Fruit fly (Drosophila melanogaster) whole organism, embryonic: ENCODE data around the gene sky.

ENCODE experiments used
- Atf-2 ChIP-seq: fragments of 200-800 bp; sonication (Bioruptor generic); optimal IDR thresholded peaks from 2 replicates; lab custom pipeline; 2016; ENCODE audit warnings: missing biosample characterization, missing genetic modification characterization
- Awh ChIP-seq: fragments of 200-800 bp; sonication (Bioruptor generic); IDR thresholded peaks from 2 replicates; pipeline ENCODE4, ENCODE4 v1.3.6; 2022; ENCODE audit warnings: missing biosample characterization, missing genetic modification characterization
- Blimp-1 ChIP-seq: fragments of 200-800 bp; sonication (Bioruptor generic); optimal IDR thresholded peaks from 3 replicates; lab custom pipeline; 2018; ENCODE audit warnings: missing biosample characterization, missing genetic modification characterization, mild to moderate bottlenecking, moderate library complexity, missing genetic modification reagents
- CG10959 ChIP-seq: fragments of 200-800 bp; sonication (Bioruptor generic); IDR thresholded peaks from 2 replicates; pipeline ENCODE4 v1.3.6; 2022; ENCODE audit warnings: missing biosample characterization, missing genetic modification characterization
- CG10979 ChIP-seq: fragments of 200-800 bp; sonication (Bioruptor generic); optimal IDR thresholded peaks from 2 replicates; lab custom pipeline; 2018; ENCODE audit warnings: missing biosample characterization, mild to moderate bottlenecking, missing genetic modification characterization, moderate library complexity
- CG11085 ChIP-seq: fragments of 200-800 bp; sonication (Bioruptor generic); IDR thresholded peaks from 2 replicates; pipeline ENCODE4 v1.3.6; 2022; ENCODE audit warnings: missing biosample characterization, missing genetic modification characterization
- CG11398 ChIP-seq: fragments of 200-800 bp; sonication (Bioruptor generic); optimal IDR thresholded peaks from 2 replicates; lab custom pipeline; 2016; ENCODE audit warnings: missing biosample characterization, missing genetic modification characterization
- CG12155 ChIP-seq: fragments of 200-800 bp; sonication (Bioruptor generic); optimal IDR thresholded peaks from 3 replicates; lab custom pipeline; 2016; ENCODE audit warnings: missing biosample characterization, missing genetic modification characterization
- CG1233 ChIP-seq: fragments of 200-800 bp; sonication (Bioruptor generic); optimal IDR thresholded peaks from 4 replicates; lab custom pipeline; 2018; ENCODE audit warnings: missing biosample characterization, mild to moderate bottlenecking, missing genetic modification characterization
- CG13123 ChIP-seq: fragments of 200-800 bp; sonication (Bioruptor generic); optimal IDR thresholded peaks from 2 replicates; lab custom pipeline; 2016; ENCODE audit warnings: missing biosample characterization, missing genetic modification characterization
- CG13287 ChIP-seq: fragments of 200-800 bp; sonication (Bioruptor generic); IDR thresholded peaks from 2 replicates; pipeline ENCODE4 v1.3.6; 2022; ENCODE audit warnings: missing biosample characterization, missing genetic modification characterization; ENCODE audit not compliant: partially characterized antibody
- CG13624 ChIP-seq: fragments of 200-800 bp; sonication (Bioruptor generic); optimal IDR thresholded peaks from 2 replicates; lab custom pipeline; 2016; ENCODE audit warnings: missing biosample characterization, missing genetic modification characterization
- CG14860 ChIP-seq: fragments of 200-800 bp; sonication (Bioruptor generic); IDR thresholded peaks from 3 replicates; pipeline ENCODE4 v1.3.6; 2022; ENCODE audit warnings: missing biosample characterization, missing genetic modification characterization; ENCODE audit not compliant: partially characterized antibody
- CG1602 ChIP-seq: fragments of 200-800 bp; sonication (Bioruptor generic); optimal IDR thresholded peaks from 3 replicates; lab custom pipeline; 2016; ENCODE audit warnings: missing biosample characterization, missing genetic modification characterization
- CG17328 ChIP-seq: fragments of 200-800 bp; sonication (Bioruptor generic); IDR thresholded peaks from 2 replicates; pipeline ENCODE4 v1.3.6; 2022; ENCODE audit warnings: missing biosample characterization, missing genetic modification characterization
- CG2875 ChIP-seq: fragments of 200-800 bp; sonication (Bioruptor generic); optimal IDR thresholded peaks from 2 replicates; lab custom pipeline; 2017; ENCODE audit warnings: missing biosample characterization, mild to moderate bottlenecking, missing genetic modification characterization, missing genetic modification reagents
- CG30431 ChIP-seq: fragments of 200-800 bp; sonication (Bioruptor generic); optimal IDR thresholded peaks from 2 replicates; lab custom pipeline; 2017; ENCODE audit warnings: missing biosample characterization, missing genetic modification characterization
- CG32767 ChIP-seq: fragments of 200-800 bp; sonication (Bioruptor generic); IDR thresholded peaks from 2 replicates; pipeline ENCODE4 v1.3.6; 2022; ENCODE audit warnings: missing biosample characterization, missing genetic modification characterization
- CG32772 ChIP-seq: fragments of 200-800 bp; sonication (Bioruptor generic); IDR thresholded peaks from 2 replicates; pipeline ENCODE4 v1.3.6; 2022; ENCODE audit warnings: missing biosample characterization, missing genetic modification characterization
- CG34224 ChIP-seq: fragments of 200-800 bp; sonication (Bioruptor generic); IDR thresholded peaks from 3 replicates; pipeline ENCODE4 v1.3.6; 2022; ENCODE audit warnings: missing biosample characterization, missing genetic modification characterization; ENCODE audit not compliant: partially characterized antibody
- CG3838 ChIP-seq: fragments of 200-800 bp; sonication (Bioruptor generic); optimal IDR thresholded peaks from 3 replicates; lab custom pipeline; 2016; ENCODE audit warnings: missing biosample characterization, missing genetic modification characterization
- CHES-1-like ChIP-seq: fragments of 200-800 bp; sonication (Bioruptor generic); optimal IDR thresholded peaks from 2 replicates; lab custom pipeline; 2016; ENCODE audit warnings: missing biosample characterization, missing genetic modification characterization
- Camta ChIP-seq: fragments of 200-800 bp; sonication (Bioruptor generic); optimal IDR thresholded peaks from 2 replicates; lab custom pipeline; 2016; ENCODE audit warnings: missing biosample characterization, missing genetic modification characterization
- Dip3 ChIP-seq: fragments of 200-800 bp; sonication (Bioruptor generic); optimal IDR thresholded peaks from 3 replicates; lab custom pipeline; 2016; ENCODE audit warnings: missing biosample characterization, missing genetic modification characterization
- Doc2 ChIP-seq: fragments of 200-800 bp; sonication (Bioruptor generic); IDR thresholded peaks from 2 replicates; pipeline ENCODE4 v1.3.6; 2022; ENCODE audit warnings: missing biosample characterization, missing genetic modification characterization
- Dref ChIP-seq: fragments of 200-800 bp; sonication (Bioruptor generic); IDR thresholded peaks from 2 replicates; pipeline ENCODE4 v1.3.6; 2022; ENCODE audit warnings: missing biosample characterization, missing genetic modification characterization
- E2f1 ChIP-seq: fragments of 200-800 bp; sonication (Bioruptor generic); IDR thresholded peaks from 2 replicates; pipeline ENCODE4 v1.3.6; 2022; ENCODE audit warnings: missing biosample characterization, missing genetic modification characterization
- Fer1 ChIP-seq: fragments of 200-800 bp; sonication (Bioruptor generic); optimal IDR thresholded peaks from 2 replicates; lab custom pipeline; 2017; ENCODE audit warnings: missing biosample characterization, mild to moderate bottlenecking, missing genetic modification characterization
- Gug ChIP-seq: fragments of 200-800 bp; sonication (Bioruptor generic); IDR thresholded peaks from 4 replicates; pipeline ENCODE4 v1.3.6; 2022; ENCODE audit warnings: missing biosample characterization, missing genetic modification characterization
- H2.0 ChIP-seq: fragments of 200-800 bp; sonication (Bioruptor generic); IDR thresholded peaks from 2 replicates; pipeline ENCODE4 v1.3.6; 2022; ENCODE audit warnings: missing biosample characterization, missing genetic modification characterization
- Kr ChIP-seq: fragments of 200-800 bp; sonication (Bioruptor generic); optimal IDR thresholded peaks from 2 replicates; lab custom pipeline; 2017; ENCODE audit warnings: missing biosample characterization, mild to moderate bottlenecking, missing genetic modification characterization
- Meics ChIP-seq: fragments of 200-800 bp; sonication (Bioruptor generic); optimal IDR thresholded peaks from 2 replicates; lab custom pipeline; 2017; ENCODE audit warnings: missing biosample characterization, mild to moderate bottlenecking, missing genetic modification characterization
- Ravus ChIP-seq: fragments of 200-800 bp; sonication (Bioruptor generic); IDR thresholded peaks from 2 replicates; pipeline ENCODE4 v1.3.6; 2022; ENCODE audit warnings: missing biosample characterization, missing genetic modification characterization
- Taf1 ChIP-seq: fragments of 200-800 bp; sonication (Bioruptor generic); IDR thresholded peaks from 2 replicates; pipeline ENCODE4 v1.3.6; 2022; ENCODE audit warnings: missing biosample characterization, missing genetic modification characterization
- Xrp1 ChIP-seq: fragments of 200-800 bp; sonication (Bioruptor generic); IDR thresholded peaks from 2 replicates; pipeline ENCODE4 v1.3.6; 2022; ENCODE audit warnings: missing biosample characterization, missing genetic modification characterization
- abd-A ChIP-seq: fragments of 200-800 bp; sonication (Bioruptor generic); optimal IDR thresholded peaks from 3 replicates; lab custom pipeline; 2019; ENCODE audit warnings: missing biosample characterization, mild to moderate bottlenecking, missing genetic modification characterization, moderate library complexity
- disco-r ChIP-seq: fragments of 200-800 bp; sonication (Bioruptor generic); optimal IDR thresholded peaks from 2 replicates; lab custom pipeline; 2016; ENCODE audit warnings: missing biosample characterization, missing genetic modification characterization
- dpn ChIP-seq, 2 experiments: fragments of 200-800 bp; sonication (Bioruptor generic); optimal IDR thresholded peaks; 3 replicates each; lab custom pipeline; 2016; ENCODE audit warnings: missing biosample characterization in 2 of 2, missing genetic modification characterization in 2 of 2
- eyg ChIP-seq: fragments of 200-800 bp; sonication (Bioruptor generic); optimal IDR thresholded peaks from 3 replicates; lab custom pipeline; 2016; ENCODE audit warnings: missing biosample characterization, missing genetic modification characterization
- gcm ChIP-seq: fragments of 200-800 bp; sonication (Bioruptor generic); optimal IDR thresholded peaks from 2 replicates; lab custom pipeline; 2019; ENCODE audit warnings: missing biosample characterization, mild to moderate bottlenecking, missing genetic modification characterization, moderate library complexity
- gro ChIP-seq: fragments of 200-800 bp; sonication (Bioruptor generic); optimal IDR thresholded peaks from 2 replicates; lab custom pipeline; 2016; ENCODE audit warnings: missing biosample characterization, missing genetic modification characterization
- gt ChIP-seq: fragments of 200-800 bp; sonication (Bioruptor generic); IDR thresholded peaks from 2 replicates; pipeline ENCODE4 v1.3.6; 2022; ENCODE audit warnings: missing biosample characterization, missing genetic modification characterization
- nom ChIP-seq: fragments of 200-800 bp; sonication (Bioruptor generic); optimal IDR thresholded peaks from 2 replicates; lab custom pipeline; 2017; ENCODE audit warnings: missing biosample characterization, missing genetic modification characterization, mild to moderate bottlenecking, moderate library complexity, missing genetic modification reagents
- org-1 ChIP-seq: fragments of 200-800 bp; sonication (Bioruptor generic); optimal IDR thresholded peaks from 2 replicates; lab custom pipeline; 2017; ENCODE audit warnings: missing biosample characterization, missing genetic modification characterization
- pb ChIP-seq: fragments of 200-800 bp; sonication (Bioruptor generic); optimal IDR thresholded peaks from 3 replicates; lab custom pipeline; 2016; ENCODE audit warnings: missing biosample characterization, missing genetic modification characterization
- pho ChIP-seq: fragments of 200-800 bp; sonication (Bioruptor generic); optimal IDR thresholded peaks from 2 replicates; lab custom pipeline; 2016; ENCODE audit warnings: missing biosample characterization, missing genetic modification characterization
- pzg ChIP-seq: fragments of 200-800 bp; sonication (Bioruptor generic); optimal IDR thresholded peaks from 3 replicates; lab custom pipeline; 2018; ENCODE audit warnings: missing biosample characterization, mild to moderate bottlenecking, missing genetic modification characterization, moderate library complexity
- sens ChIP-seq: fragments of 200-800 bp; sonication (Bioruptor generic); peaks from one replicate; lab custom pipeline; 2016; ENCODE audit warnings: missing biosample characterization, missing genetic modification characterization
- sisA ChIP-seq: fragments of 200-800 bp; sonication (Bioruptor generic); IDR thresholded peaks from 2 replicates; pipeline ENCODE4 v1.3.6; 2022; ENCODE audit warnings: missing biosample characterization, missing genetic modification characterization
- tll ChIP-seq, 2 experiments: fragments of 200-800 bp in 1 of 2; fragments of >200 bp in 1 of 2; sonication (Bioruptor generic) in 1 of 2; optimal IDR thresholded peaks; 2 replicates each; lab custom pipeline; 2017 to 2019; ENCODE audit warnings: missing biosample characterization in 2 of 2, missing genetic modification characterization in 2 of 2, mild to moderate bottlenecking in 1 of 2, moderate library complexity in 1 of 2
- trh ChIP-seq: fragments of 200-800 bp; sonication (Bioruptor generic); optimal IDR thresholded peaks from 2 replicates; lab custom pipeline; 2016; ENCODE audit warnings: missing biosample characterization, missing genetic modification characterization
- zen ChIP-seq: fragments of 200-800 bp; sonication (Bioruptor generic); optimal IDR thresholded peaks from 3 replicates; lab custom pipeline; 2018; ENCODE audit warnings: missing biosample characterization, mild to moderate bottlenecking, missing genetic modification characterization, moderate library complexity

Gene sky

DNA sequence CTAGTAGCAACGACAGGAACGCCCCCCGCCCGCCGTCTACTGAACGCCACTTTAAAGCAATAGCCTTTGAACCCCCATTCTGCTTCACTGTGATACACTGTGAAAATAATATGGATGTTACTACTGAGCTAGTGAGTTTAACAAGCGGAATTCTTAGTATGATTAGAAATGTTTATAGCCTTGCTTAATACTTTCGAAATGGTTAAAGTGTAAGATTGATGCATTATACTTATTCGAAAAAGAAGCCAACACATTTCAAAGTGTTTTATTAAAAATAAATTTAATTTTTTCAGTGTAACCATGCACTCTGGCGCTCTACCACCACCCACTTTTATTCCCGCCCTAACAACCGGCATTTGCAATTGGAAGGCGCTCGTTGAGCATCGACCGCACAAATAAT lies 25.6 kb upstream of the sky start (continued):
- no peak for TF ChIP-seq trh (GFP tag; lab: Kevin White, UChicago)
- no peak for TF ChIP-seq CG10959 (GFP tag; lab: Robert Waterston, UW)
- no peak for TF ChIP-seq Dref (GFP tag; lab: Robert Waterston, UW)
- TF ChIP-seq H2.0 (GFP tag; lab: Robert Waterston, UW), result no peak
- TF ChIP-seq gt (GFP tag; lab: Robert Waterston, UW), result no peak
- TF ChIP-seq Awh (GFP tag; lab: Robert Waterston, UW), result 0 out of 2 replicates have a peak, but pooled peaks have one; percentile 12
- no peak for TF ChIP-seq Atf-2
- no peak for TF ChIP-seq CG12155 (GFP tag; lab: Kevin White, UChicago)
- peak; percentile 56 for TF ChIP-seq Blimp-1 (GFP tag; lab: Kevin White, UChicago)
- peak; percentile 6 for TF ChIP-seq Fer1 (GFP tag; lab: Kevin White, UChicago)
- no peak for TF ChIP-seq CG13624
- no peak for TF ChIP-seq Taf1 (GFP tag; lab: Robert Waterston, UW)
- no peak for TF ChIP-seq CG1233 (GFP tag; lab: Kevin White, UChicago)
- TF ChIP-seq zen (tag; lab: Kevin White, UChicago), result no peak
- TF ChIP-seq nom (GFP tag; lab: Kevin White, UChicago), result no peak
- peak; percentile 23 for TF ChIP-seq CG2875 (GFP tag; lab: Kevin White, UChicago)
- TF ChIP-seq CG30431 (GFP tag; lab: Kevin White, UChicago), result no peak
- TF ChIP-seq Dip3 (GFP tag; lab: Kevin White, UChicago), result no peak
- TF ChIP-seq Xrp1, result peak; percentile 69
- peak; percentile 59 for TF ChIP-seq CG10979 (tag; lab: Kevin White, UChicago)
- TF ChIP-seq CHES-1-like, result no peak
- TF ChIP-seq Camta (GFP tag; lab: Kevin White, UChicago), result no peak
- peak; percentile 84 for TF ChIP-seq gcm (GFP tag; lab: Kevin White, UChicago)
- TF ChIP-seq Meics (GFP tag; lab: Kevin White, UChicago), result peak; percentile 5
- TF ChIP-seq CG1602 (GFP tag; lab: Kevin White, UChicago), result peak; percentile 9
- TF ChIP-seq CG13287 (GFP tag; lab: Robert Waterston, UW), result no peak
- TF ChIP-seq pho (GFP tag; lab: Kevin White, UChicago), result no peak
- no peak for TF ChIP-seq CG3838 (GFP tag; lab: Kevin White, UChicago)
- no peak for TF ChIP-seq CG34224 (GFP tag; lab: Robert Waterston, UW)
- peak; percentile 92 for TF ChIP-seq sens (GFP tag; lab: Kevin White, UChicago)
- no peak for TF ChIP-seq CG11085
- TF ChIP-seq sisA, result 0 out of 2 replicates have a peak, but pooled peaks have one; percentile 26
- no peak for TF ChIP-seq Ravus (GFP tag; lab: Robert Waterston, UW)
- TF ChIP-seq pzg (GFP tag; lab: Kevin White, UChicago), result no peak
- TF ChIP-seq Kr, result no peak
- TF ChIP-seq Doc2 (GFP tag; lab: Robert Waterston, UW), result no peak
- TF ChIP-seq CG32772 (GFP tag; lab: Robert Waterston, UW), result no peak
- TF ChIP-seq CG32767 (GFP tag; lab: Robert Waterston, UW), result no peak
- no peak for TF ChIP-seq pb (GFP tag; lab: Kevin White, UChicago)
- TF ChIP-seq org-1 (GFP tag; lab: Kevin White, UChicago), result no peak
- TF ChIP-seq Gug (GFP tag; lab: Robert Waterston, UW), result no peak
- TF ChIP-seq dpn (GFP tag; optimal IDR thresholded peaks at IDR 0.05; lab: Kevin White, UChicago), result peak in 1 of 2 experiments; percentile 29
- TF ChIP-seq gro, result no peak
- TF ChIP-seq CG14860 (GFP tag; lab: Robert Waterston, UW), result no peak
- no peak for TF ChIP-seq E2f1
- TF ChIP-seq abd-A, result no peak
- TF ChIP-seq CG17328 (GFP tag; lab: Robert Waterston, UW), result peak; percentile 53; the same call in 1 of the 2 replicates
- TF ChIP-seq CG11398 (GFP tag; lab: Kevin White, UChicago), result no peak
- TF ChIP-seq eyg (GFP tag; lab: Kevin White, UChicago), result no peak
- no peak for TF ChIP-seq disco-r (GFP tag; lab: Kevin White, UChicago)
- no peak for TF ChIP-seq CG13123 (GFP tag; lab: Kevin White, UChicago)
- no peak for TF ChIP-seq tll (GFP tag; optimal IDR thresholded peaks at IDR 0.05; lab: Kevin White, UChicago)
